Fruit fly (Drosophila melanogaster) whole organism, embryonic: ENCODE results near the gene CG9289.

Experiments
- CG10366 ChIP-seq: fragments of 200-800 bp; sonication (Bioruptor generic); IDR thresholded peaks from 2 replicates; pipeline ENCODE4 v1.3.6; 2022; ENCODE audit warnings: missing biosample characterization, missing genetic modification characterization
- CG11504 ChIP-seq: fragments of 200-800 bp; sonication (Bioruptor generic); optimal IDR thresholded peaks from 3 replicates; lab custom pipeline; 2019; ENCODE audit warnings: missing biosample characterization, mild to moderate bottlenecking, missing genetic modification characterization, moderate library complexity
- CG1233 ChIP-seq: fragments of 200-800 bp; sonication (Bioruptor generic); optimal IDR thresholded peaks from 4 replicates; lab custom pipeline; 2018; ENCODE audit warnings: missing biosample characterization, mild to moderate bottlenecking, missing genetic modification characterization
- CG12769 ChIP-seq: fragments of 200-800 bp; sonication (Bioruptor generic); optimal IDR thresholded peaks from 2 replicates; lab custom pipeline; 2019; ENCODE audit warnings: missing biosample characterization, mild to moderate bottlenecking, missing genetic modification characterization, moderate library complexity
- CG14667 ChIP-seq: fragments of 200-800 bp; sonication (Bioruptor generic); IDR thresholded peaks from 2 replicates; pipeline ENCODE4 v1.3.6; 2022; ENCODE audit warnings: missing biosample characterization, missing genetic modification characterization
- CG1529 ChIP-seq: fragments of 200-800 bp; sonication (Bioruptor generic); optimal IDR thresholded peaks from 3 replicates; lab custom pipeline; 2018; ENCODE audit warnings: missing biosample characterization, missing genetic modification characterization
- CG2875 ChIP-seq: fragments of 200-800 bp; sonication (Bioruptor generic); optimal IDR thresholded peaks from 2 replicates; lab custom pipeline; 2017; ENCODE audit warnings: missing biosample characterization, mild to moderate bottlenecking, missing genetic modification characterization, missing genetic modification reagents
- CG30431 ChIP-seq: fragments of 200-800 bp; sonication (Bioruptor generic); optimal IDR thresholded peaks from 2 replicates; lab custom pipeline; 2017; ENCODE audit warnings: missing biosample characterization, missing genetic modification characterization
- CG33213 ChIP-seq: fragments of 200-800 bp; sonication (Bioruptor generic); optimal IDR thresholded peaks from 3 replicates; lab custom pipeline; 2016; ENCODE audit warnings: missing biosample characterization, missing genetic modification characterization
- CG34224 ChIP-seq: fragments of 200-800 bp; sonication (Bioruptor generic); IDR thresholded peaks from 3 replicates; pipeline ENCODE4 v1.3.6; 2022; ENCODE audit warnings: missing biosample characterization, missing genetic modification characterization; ENCODE audit not compliant: partially characterized antibody
- CG4360 ChIP-seq: fragments of 200-800 bp; sonication (Bioruptor generic); IDR thresholded peaks from 2 replicates; pipeline ENCODE4 v1.3.6; 2022; ENCODE audit warnings: missing biosample characterization, missing genetic modification characterization
- CG7928 ChIP-seq: fragments of 200-800 bp; sonication (Bioruptor generic); optimal IDR thresholded peaks from 2 replicates; lab custom pipeline; 2017; ENCODE audit warnings: missing biosample characterization, mild to moderate bottlenecking, missing genetic modification characterization
- CG8924 ChIP-seq: fragments of 200-800 bp; optimal IDR thresholded peaks from 3 replicates; lab custom pipeline; 2019; ENCODE audit warnings: missing biosample characterization, mild to moderate bottlenecking, missing genetic modification characterization, moderate library complexity
- CoRest ChIP-seq: fragments of 200-800 bp; sonication (Bioruptor generic); optimal IDR thresholded peaks from 3 replicates; lab custom pipeline; 2018; ENCODE audit warnings: missing biosample characterization, mild to moderate bottlenecking, missing genetic modification characterization, moderate library complexity
- E2f1 ChIP-seq: fragments of 200-800 bp; sonication (Bioruptor generic); IDR thresholded peaks from 2 replicates; pipeline ENCODE4 v1.3.6; 2022; ENCODE audit warnings: missing biosample characterization, missing genetic modification characterization
- Eip74EF ChIP-seq, 2 experiments: fragments of 200-800 bp in 1 of 2; fragments of >200 bp in 1 of 2; sonication (Bioruptor generic) in 1 of 2; optimal IDR thresholded peaks; 2 replicates each; lab custom pipeline; 2017 to 2019; ENCODE audit warnings: missing biosample characterization in 2 of 2, missing genetic modification characterization in 2 of 2, mild to moderate bottlenecking in 1 of 2, moderate library complexity in 1 of 2
- Med ChIP-seq: fragments of 200-800 bp; sonication (Bioruptor generic); peaks from one replicate; lab custom pipeline; 2016; ENCODE audit warnings: missing biosample characterization, missing genetic modification characterization, mild to moderate bottlenecking, inconsistent platforms, moderate library complexity
- Mrtf ChIP-seq: fragments of 200-800 bp; sonication (Bioruptor generic); IDR thresholded peaks from 3 replicates; pipeline ENCODE4 v1.3.6; 2022; ENCODE audit warnings: missing biosample characterization, missing genetic modification characterization
- NFAT ChIP-seq: fragments of 200-800 bp; sonication (Bioruptor generic); IDR thresholded peaks from 2 replicates; pipeline ENCODE4 v1.3.6; 2022; ENCODE audit warnings: missing biosample characterization, missing genetic modification characterization
- Opbp ChIP-seq: fragments of 200-800 bp; sonication (Bioruptor generic); IDR thresholded peaks from 3 replicates; pipeline ENCODE4 v1.3.6; 2022; ENCODE audit warnings: missing biosample characterization, missing genetic modification characterization; ENCODE audit not compliant: partially characterized antibody
- Side ChIP-seq: fragments of 200-800 bp; sonication (Bioruptor generic); optimal IDR thresholded peaks from 2 replicates; lab custom pipeline; 2016; ENCODE audit warnings: missing biosample characterization, missing genetic modification characterization
- TFAM ChIP-seq: fragments of 200-800 bp; sonication (Bioruptor generic); optimal IDR thresholded peaks from 2 replicates; lab custom pipeline; 2017; ENCODE audit warnings: missing biosample characterization, missing genetic modification characterization, inconsistent platforms
- Taf1 ChIP-seq: fragments of 200-800 bp; sonication (Bioruptor generic); IDR thresholded peaks from 2 replicates; pipeline ENCODE4 v1.3.6; 2022; ENCODE audit warnings: missing biosample characterization, missing genetic modification characterization
- Trl ChIP-seq, 3 experiments: fragments of >200 bp in 2 of 3; fragments of 200-800 bp in 1 of 3; sonication (Bioruptor generic) in 1 of 3; optimal IDR thresholded peaks; 2 replicates in 1 of 3; 3 replicates in 2 of 3; lab custom pipeline; 2016 to 2017; ENCODE audit warnings: missing biosample characterization in 1 of 3, missing genetic modification characterization in 1 of 3
- abd-A ChIP-seq: fragments of 200-800 bp; sonication (Bioruptor generic); optimal IDR thresholded peaks from 3 replicates; lab custom pipeline; 2019; ENCODE audit warnings: missing biosample characterization, mild to moderate bottlenecking, missing genetic modification characterization, moderate library complexity
- btn ChIP-seq: fragments of 200-800 bp; sonication (Bioruptor generic); optimal IDR thresholded peaks from 2 replicates; lab custom pipeline; 2016; ENCODE audit warnings: missing biosample characterization, missing genetic modification characterization
- cas ChIP-seq: fragments of 200-800 bp; sonication (Bioruptor generic); IDR thresholded peaks from 2 replicates; pipeline ENCODE4 v1.3.6; 2022; ENCODE audit warnings: missing biosample characterization, missing genetic modification characterization
- dpn ChIP-seq, 2 experiments: fragments of 200-800 bp; sonication (Bioruptor generic); optimal IDR thresholded peaks; 3 replicates each; lab custom pipeline; 2016; ENCODE audit warnings: missing biosample characterization in 2 of 2, missing genetic modification characterization in 2 of 2
- esg ChIP-seq: fragments of 200-800 bp; sonication (Bioruptor generic); conservative IDR thresholded peaks from 2 replicates; pipeline ENCODE4 v1.3.6; 2022; ENCODE audit warnings: missing biosample characterization, missing genetic modification characterization
- exex ChIP-seq: fragments of 200-800 bp; sonication (Bioruptor generic); optimal IDR thresholded peaks from 4 replicates; lab custom pipeline; 2018; ENCODE audit warnings: missing biosample characterization, mild to moderate bottlenecking, missing genetic modification characterization, moderate library complexity
- ftz-f1 ChIP-seq: fragments of 200-800 bp; sonication (Bioruptor generic); optimal IDR thresholded peaks from 2 replicates; lab custom pipeline; 2016; ENCODE audit warnings: missing biosample characterization, missing genetic modification characterization
- grn ChIP-seq: fragments of 200-800 bp; sonication (Bioruptor generic); optimal IDR thresholded peaks from 3 replicates; lab custom pipeline; 2017; ENCODE audit warnings: missing biosample characterization, missing genetic modification characterization
- kni ChIP-seq: fragments of 200-800 bp; sonication (Bioruptor generic); optimal IDR thresholded peaks from 3 replicates; lab custom pipeline; 2017; ENCODE audit warnings: mild to moderate bottlenecking, missing biosample characterization, missing genetic modification reagents, missing genetic modification characterization
- mirr ChIP-seq: fragments of 200-800 bp; sonication (Bioruptor generic); optimal IDR thresholded peaks from 3 replicates; lab custom pipeline; 2018; ENCODE audit warnings: missing biosample characterization, mild to moderate bottlenecking, missing genetic modification characterization
- nmo ChIP-seq: fragments of 200-800 bp; sonication (Bioruptor generic); optimal IDR thresholded peaks from 2 replicates; lab custom pipeline; 2018; ENCODE audit warnings: missing biosample characterization, mild to moderate bottlenecking, missing genetic modification characterization, moderate library complexity
- pfk ChIP-seq: fragments of 200-800 bp; sonication (Bioruptor generic); optimal IDR thresholded peaks from 2 replicates; lab custom pipeline; 2018; ENCODE audit warnings: missing biosample characterization, mild to moderate bottlenecking, missing genetic modification characterization, moderate library complexity
- pum ChIP-seq: fragments of 200-800 bp; sonication (Bioruptor generic); optimal IDR thresholded peaks from 2 replicates; lab custom pipeline; 2016; ENCODE audit warnings: missing biosample characterization, missing genetic modification characterization
- rib ChIP-seq: fragments of 200-800 bp; sonication (Bioruptor generic); IDR thresholded peaks from 2 replicates; pipeline ENCODE4 v1.3.6; 2022; ENCODE audit warnings: missing biosample characterization, missing genetic modification characterization
- sd ChIP-seq: fragments of 200-800 bp; sonication (Bioruptor generic); optimal IDR thresholded peaks from 3 replicates; lab custom pipeline; 2018; ENCODE audit warnings: missing biosample characterization, mild to moderate bottlenecking, missing genetic modification characterization, moderate library complexity
- ssp ChIP-seq: fragments of 200-800 bp; sonication (Bioruptor generic); IDR thresholded peaks from 2 replicates; pipeline ENCODE4 v1.3.6; 2022; ENCODE audit warnings: missing biosample characterization, missing genetic modification characterization
- stc ChIP-seq: fragments of 200-800 bp; sonication (Bioruptor generic); IDR thresholded peaks from 2 replicates; pipeline ENCODE4 v1.3.6; 2022; ENCODE audit warnings: missing biosample characterization, missing genetic modification characterization
- sug ChIP-seq: fragments of 200-800 bp; optimal IDR thresholded peaks from 2 replicates; lab custom pipeline; 2019; ENCODE audit warnings: missing biosample characterization, mild to moderate bottlenecking, missing genetic modification characterization, moderate library complexity
- tx ChIP-seq: fragments of 200-800 bp; sonication (Bioruptor generic); optimal IDR thresholded peaks from 2 replicates; lab custom pipeline; 2016; ENCODE audit warnings: missing biosample characterization, missing genetic modification characterization

The CG9289 gene

dm6 chr2L:8717618-8718336, 33.6 kb upstream of the CG9289 start (continued):
- no peak for TF ChIP-seq Opbp (GFP tag; lab: Robert Waterston, UW)
- TF ChIP-seq ftz-f1 (GFP tag; lab: Kevin White, UChicago) = no peak
- TF ChIP-seq abd-A (tag; lab: Kevin White, UChicago) = peak; percentile 96
- peak; percentile 85 to 95 for TF ChIP-seq Trl (optimal IDR thresholded peaks at IDR 0.05; lab: Kevin White, UChicago)
- TF ChIP-seq Trl (GFP tag; optimal IDR thresholded peaks at IDR 0.05; lab: Kevin White, UChicago) = no peak
- TF ChIP-seq Eip74EF (GFP tag; optimal IDR thresholded peaks at IDR 0.05; lab: Kevin White, UChicago) = peak in 1 of 2 experiments; percentile 92
- peak; percentile 58 to 88 for TF ChIP-seq dpn (GFP tag; optimal IDR thresholded peaks at IDR 0.05; lab: Kevin White, UChicago)
- TF ChIP-seq Mrtf = peak; percentile 73; the same call in 2 of the 3 replicates
- peak; percentile 88 for TF ChIP-seq CG2875 (GFP tag; lab: Kevin White, UChicago)
- peak; percentile 37 for TF ChIP-seq tx
- no peak for TF ChIP-seq pfk (GFP tag; lab: Kevin White, UChicago)
- TF ChIP-seq CG10366 (GFP tag; lab: Robert Waterston, UW) = peak; percentile 73
- no peak for TF ChIP-seq CG4360 (GFP tag; lab: Robert Waterston, UW)
- TF ChIP-seq cas (GFP tag; lab: Robert Waterston, UW) = no peak; the same call in 1 of the 2 replicates
- peak; percentile 62 for TF ChIP-seq esg (GFP tag; lab: Robert Waterston, UW)
- peak; percentile 28 for TF ChIP-seq Side (GFP tag; lab: Kevin White, UChicago)
- peak; percentile 78; the same call in 1 of the 2 replicates for TF ChIP-seq E2f1
- peak; percentile 96 for TF ChIP-seq CG8924 (tag; lab: Kevin White, UChicago)
- TF ChIP-seq rib (GFP tag; lab: Robert Waterston, UW) = peak; percentile 67
- peak; percentile 58; the same call in 1 of the 2 replicates for TF ChIP-seq ssp (GFP tag; lab: Robert Waterston, UW)
- TF ChIP-seq CG30431 (GFP tag; lab: Kevin White, UChicago) = peak; percentile 59
- peak; percentile 12 for TF ChIP-seq pum (GFP tag; lab: Kevin White, UChicago)
- TF ChIP-seq CG7928 (GFP tag; lab: Kevin White, UChicago) = peak; percentile 52
- TF ChIP-seq stc = peak; percentile 80
- peak; percentile 42 for TF ChIP-seq btn (GFP tag; lab: Kevin White, UChicago)

dm6 chr2L:8716383-8716782, 32.2 kb upstream of the CG9289 start:
- peak; percentile 7 for TF ChIP-seq mirr
- TF ChIP-seq CG34224 (GFP tag; lab: Robert Waterston, UW) = no peak
- peak; percentile 73 for TF ChIP-seq exex (tag; lab: Kevin White, UChicago)
- no peak for TF ChIP-seq TFAM (GFP tag; lab: Kevin White, UChicago)
- no peak for TF ChIP-seq CG1529 (GFP tag; lab: Kevin White, UChicago)
- no peak for TF ChIP-seq CG12769
- TF ChIP-seq CoRest (tag; lab: Kevin White, UChicago) = no peak
- TF ChIP-seq kni (GFP tag; lab: Kevin White, UChicago) = no peak
- TF ChIP-seq nmo (GFP tag; lab: Kevin White, UChicago) = no peak
- no peak for TF ChIP-seq CG33213 (GFP tag; lab: Kevin White, UChicago)
- TF ChIP-seq CG11504 (tag; lab: Kevin White, UChicago) = no peak
- TF ChIP-seq sug (tag; lab: Kevin White, UChicago) = peak; percentile 14
- no peak for TF ChIP-seq CG1233 (GFP tag; lab: Kevin White, UChicago)
- no peak for TF ChIP-seq Taf1 (GFP tag; lab: Robert Waterston, UW)
- TF ChIP-seq Med (GFP tag; lab: Kevin White, UChicago) = peak; percentile 5
- peak; percentile 21; the same call in 1 of the 2 replicates for TF ChIP-seq NFAT (GFP tag; lab: Robert Waterston, UW)
- no peak for TF ChIP-seq CG14667 (GFP tag; lab: Robert Waterston, UW)
- peak; percentile 44 for TF ChIP-seq grn (GFP tag; lab: Kevin White, UChicago)
- TF ChIP-seq sd (tag; lab: Kevin White, UChicago) = peak; percentile 29
